Worm (Caenorhabditis elegans) whole organism, mixed stage, embryonic: ENCODE measurements around the gene vem-1.

Experiments
- M03D4.4 ChIP-seq: sonication (generic microtip); optimal IDR thresholded peaks from 2 replicates; lab custom pipeline; 2017; ENCODE audit warnings: mild to moderate bottlenecking, missing genetic modification characterization, missing compliant biosample characterization
- bed-3 ChIP-seq: fragments of 200-800 bp; sonication (Bioruptor generic); optimal IDR thresholded peaks from 3 replicates; lab custom pipeline; 2018; ENCODE audit warnings: mild to moderate bottlenecking, missing genetic modification characterization, moderate library complexity, missing compliant biosample characterization
- blmp-1 ChIP-seq: fragments of 150-350 bp; optimal IDR thresholded peaks from 2 replicates; lab custom pipeline; 2014; ENCODE audit warnings: missing biosample characterization, missing genetic modification characterization
- ceh-39 ChIP-seq: fragments of 150-350 bp; optimal IDR thresholded peaks from 2 replicates; lab custom pipeline; 2014; ENCODE audit warnings: missing biosample characterization, missing genetic modification characterization
- ceh-43 ChIP-seq: fragments of 200-800 bp; sonication (Bioruptor generic); optimal IDR thresholded peaks from 2 replicates; lab custom pipeline; 2018; ENCODE audit warnings: mild to moderate bottlenecking, missing genetic modification characterization, moderate library complexity, missing compliant biosample characterization
- ceh-83 ChIP-seq: fragments of 200-800 bp; sonication (Bioruptor generic); optimal IDR thresholded peaks from 2 replicates; lab custom pipeline; 2018; ENCODE audit warnings: mild to moderate bottlenecking, missing genetic modification characterization, missing compliant biosample characterization
- ces-1 ChIP-seq: fragments of 150-350 bp; optimal IDR thresholded peaks from 2 replicates; lab custom pipeline; 2014; ENCODE audit warnings: missing biosample characterization, missing genetic modification reagents, missing genetic modification characterization
- cnd-1 ChIP-seq: fragments of 200-800 bp; sonication (Bioruptor generic); optimal IDR thresholded peaks from 2 replicates; lab custom pipeline; 2018; ENCODE audit warnings: mild to moderate bottlenecking, missing genetic modification characterization, missing compliant biosample characterization
- drap-1 ChIP-seq: fragments of 200-800 bp; sonication (Bioruptor generic); optimal IDR thresholded peaks from 3 replicates; lab custom pipeline; 2018; ENCODE audit warnings: mild to moderate bottlenecking, missing genetic modification characterization, missing compliant biosample characterization
- elt-1 ChIP-seq: sonication (generic microtip); optimal IDR thresholded peaks from 2 replicates; lab custom pipeline; 2017; ENCODE audit warnings: missing genetic modification characterization, mild to moderate bottlenecking, missing compliant biosample characterization, antibody characterized with exemption, moderate library complexity, borderline replicate concordance; ENCODE audit not compliant: insufficient read depth
- elt-3 ChIP-seq: fragments of 150-350 bp; optimal IDR thresholded peaks from 2 replicates; lab custom pipeline; 2014; ENCODE audit warnings: missing biosample characterization, missing genetic modification characterization
- hlh-1 ChIP-seq: fragments of 150-350 bp; optimal IDR thresholded peaks from 2 replicates; lab custom pipeline; 2014; ENCODE audit warnings: missing biosample characterization, missing genetic modification reagents, missing genetic modification characterization
- lin-13 ChIP-seq: fragments of 150-350 bp; optimal IDR thresholded peaks from 2 replicates; lab custom pipeline; 2014; ENCODE audit warnings: missing biosample characterization, missing genetic modification characterization
- lsy-2 ChIP-seq: fragments of 150-350 bp; optimal IDR thresholded peaks from 2 replicates; lab custom pipeline; 2014; ENCODE audit warnings: missing biosample characterization, missing genetic modification characterization
- mab-5 ChIP-seq: fragments of 150-350 bp; optimal IDR thresholded peaks from 2 replicates; lab custom pipeline; 2014; ENCODE audit warnings: missing biosample characterization, missing genetic modification characterization
- mep-1 ChIP-seq: fragments of 150-350 bp; optimal IDR thresholded peaks from 2 replicates; lab custom pipeline; 2017; ENCODE audit warnings: missing biosample characterization, missing genetic modification reagents, missing genetic modification characterization, inconsistent platforms
- mls-2 ChIP-seq: sonication (generic microtip); optimal IDR thresholded peaks from 2 replicates; lab custom pipeline; 2016; ENCODE audit warnings: mild to moderate bottlenecking, missing genetic modification characterization, moderate library complexity, missing compliant biosample characterization
- nhr-12 ChIP-seq: fragments of 150-350 bp; optimal IDR thresholded peaks from 2 replicates; lab custom pipeline; 2014; ENCODE audit warnings: missing biosample characterization, missing genetic modification characterization
- nhr-2 ChIP-seq: fragments of 150-350 bp; optimal IDR thresholded peaks from 2 replicates; lab custom pipeline; 2014; ENCODE audit warnings: missing biosample characterization, missing genetic modification characterization
- nhr-28 ChIP-seq: fragments of 150-350 bp; optimal IDR thresholded peaks from 2 replicates; lab custom pipeline; 2014; ENCODE audit warnings: missing biosample characterization, missing genetic modification characterization
- nhr-76 ChIP-seq: sonication (generic microtip); optimal IDR thresholded peaks from 2 replicates; lab custom pipeline; 2017; ENCODE audit warnings: missing biosample characterization, missing genetic modification characterization
- pha-4 ChIP-seq: fragments of 150-350 bp; optimal IDR thresholded peaks from 2 replicates; lab custom pipeline; 2018; ENCODE audit warnings: missing biosample characterization, missing genetic modification reagents, missing genetic modification characterization
- sem-2 ChIP-seq: fragments of 200-800 bp; sonication (Bioruptor generic); optimal IDR thresholded peaks from 2 replicates; lab custom pipeline; 2018; ENCODE audit warnings: mild to moderate bottlenecking, missing genetic modification characterization, missing compliant biosample characterization
- snpc-4 ChIP-seq: fragments of 150-350 bp; optimal IDR thresholded peaks from 2 replicates; lab custom pipeline; 2014; ENCODE audit warnings: missing biosample characterization, missing genetic modification characterization
- unc-39 ChIP-seq: fragments of 150-350 bp; optimal IDR thresholded peaks from 2 replicates; lab custom pipeline; 2014; ENCODE audit warnings: missing biosample characterization, missing genetic modification characterization
- unc-62 ChIP-seq: fragments of 150-350 bp; optimal IDR thresholded peaks from 2 replicates; lab custom pipeline; 2014; ENCODE audit warnings: missing biosample characterization, missing genetic modification reagents, missing genetic modification characterization
- zip-8 ChIP-seq: fragments of 150-350 bp; optimal IDR thresholded peaks from 2 replicates; lab custom pipeline; 2014; ENCODE audit warnings: missing biosample characterization, missing genetic modification characterization
- ztf-11 ChIP-seq: fragments of 150-350 bp; optimal IDR thresholded peaks from 2 replicates; lab custom pipeline; 2014; ENCODE audit warnings: missing biosample characterization, missing genetic modification characterization

The vem-1 gene

ce11 chrX:8078899-8079298, 9.5 kb downstream of the vem-1 start:
- TF ChIP-seq nhr-12 (tag; lab: Kevin White, UChicago) (no peak), blmp-1 (tag; lab: Kevin White, UChicago) (no peak), M03D4.4 (tag; lab: Kevin White, UChicago) (no peak), ceh-39 (tag; lab: Kevin White, UChicago) (no peak), elt-3 (tag; lab: Kevin White, UChicago) (no peak), drap-1 (GFP tag; lab: Kevin White, UChicago) (no peak), mab-5 (tag; lab: Kevin White, UChicago) (no peak), ceh-83 (GFP tag; lab: Kevin White, UChicago) (no peak), snpc-4 (tag; lab: Kevin White, UChicago) (no peak)

DNA sequence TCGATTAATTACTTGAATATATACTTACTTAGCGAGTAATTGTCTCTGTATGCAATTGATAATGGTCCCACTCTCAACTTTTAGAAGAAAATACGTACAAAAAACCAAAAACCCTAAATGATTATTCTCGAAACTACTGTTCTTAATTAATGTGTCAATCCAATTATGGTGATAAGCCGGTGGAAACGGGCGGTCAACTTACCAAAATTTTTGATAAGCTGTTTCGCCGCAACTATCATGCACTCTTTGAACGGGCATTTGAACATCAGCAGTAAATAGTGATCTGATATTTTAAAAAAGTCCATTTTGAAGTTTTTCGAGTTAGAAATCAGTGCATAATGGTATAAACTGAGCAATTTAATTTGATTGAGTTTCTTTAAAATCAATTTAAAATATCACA, 10.0 kb downstream of the vem-1 start:
- TF ChIP-seq drap-1 (GFP tag; lab: Kevin White, UChicago) (no peak), pha-4 (tag; lab: Kevin White, UChicago) (no peak), blmp-1 (tag; lab: Kevin White, UChicago) (no peak), ces-1 (GFP tag; lab: Kevin White, UChicago) (no peak), unc-39 (tag; lab: Kevin White, UChicago) (no peak), hlh-1 (no peak), ceh-43 (GFP tag; lab: Kevin White, UChicago) (no peak), elt-1 (no peak), snpc-4 (tag; lab: Kevin White, UChicago) (no peak), ztf-11 (no peak)

DNA sequence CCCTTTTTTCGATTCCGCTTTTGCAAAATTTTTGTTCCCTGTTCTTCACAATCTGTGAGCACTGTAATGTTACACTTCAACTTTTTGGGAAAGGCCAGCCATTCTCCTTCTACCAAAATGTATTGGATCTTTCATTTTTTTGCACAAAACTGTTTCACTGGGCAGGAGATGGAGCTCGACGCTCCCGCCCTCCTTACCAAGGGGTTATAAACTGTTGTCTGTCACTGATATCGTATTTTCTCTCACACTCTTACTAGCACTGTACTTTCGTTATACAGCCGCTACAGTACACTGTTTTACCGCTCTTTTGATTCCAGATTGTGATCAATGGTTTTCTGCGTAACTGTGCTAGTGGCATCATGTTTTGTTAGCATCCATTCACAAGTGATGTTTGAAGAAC, 10.6 kb downstream of the vem-1 start, which contains the start of gene C46F2.1:
Gene C46F2.1, plus strand, starts transcription at position 301 of the 400 bp plus-strand sequence.
- TF ChIP-seq lin-13 (tag; lab: Kevin White, UChicago) (no peak), ceh-83 (GFP tag; lab: Kevin White, UChicago) (no peak), ces-1 (GFP tag; lab: Kevin White, UChicago) (no peak), nhr-76 (no peak), zip-8 (tag; lab: Kevin White, UChicago) (no peak), unc-62 (GFP tag; lab: Kevin White, UChicago) (no peak)

- TF ChIP-seq ceh-43 (GFP tag; lab: Kevin White, UChicago) (no peak), sem-2 (GFP tag; lab: Kevin White, UChicago) (no peak), lsy-2 (tag; lab: Kevin White, UChicago) (no peak), nhr-12 (tag; lab: Kevin White, UChicago) (no peak), elt-3 (tag; lab: Kevin White, UChicago) (no peak), blmp-1 (tag; lab: Kevin White, UChicago) (no peak)
Measured at ce11 chrX:8074527-8074926, 13.8 kb downstream of the vem-1 start.

ce11 chrX:8069293-8069692, 19.1 kb downstream of the vem-1 start, which contains the start of gene C18A11.1:
Gene C18A11.1 (plus strand): TSS chrX:8069328.
- no peak for TF ChIP-seq unc-39 (tag; lab: Kevin White, UChicago)
- TF ChIP-seq ces-1 (GFP tag; lab: Kevin White, UChicago) = no peak
- no peak for TF ChIP-seq nhr-12 (tag; lab: Kevin White, UChicago)
- TF ChIP-seq mls-2 (tag; lab: Kevin White, UChicago) = no peak
- no peak for TF ChIP-seq elt-3 (tag; lab: Kevin White, UChicago)
- TF ChIP-seq cnd-1 (tag; lab: Kevin White, UChicago) = no peak
- no peak for TF ChIP-seq zip-8 (tag; lab: Kevin White, UChicago)
- TF ChIP-seq lsy-2 (tag; lab: Kevin White, UChicago) = no peak
- no peak for TF ChIP-seq nhr-76
- TF ChIP-seq ceh-43 (GFP tag; lab: Kevin White, UChicago) = no peak
- TF ChIP-seq mab-5 (tag; lab: Kevin White, UChicago) = no peak
- TF ChIP-seq nhr-2 (tag; lab: Kevin White, UChicago) = no peak
- TF ChIP-seq snpc-4 (tag; lab: Kevin White, UChicago) = no peak
- no peak for TF ChIP-seq blmp-1 (tag; lab: Kevin White, UChicago)
- no peak for TF ChIP-seq hlh-1
- no peak for TF ChIP-seq bed-3 (GFP tag; lab: Kevin White, UChicago)

DNA sequence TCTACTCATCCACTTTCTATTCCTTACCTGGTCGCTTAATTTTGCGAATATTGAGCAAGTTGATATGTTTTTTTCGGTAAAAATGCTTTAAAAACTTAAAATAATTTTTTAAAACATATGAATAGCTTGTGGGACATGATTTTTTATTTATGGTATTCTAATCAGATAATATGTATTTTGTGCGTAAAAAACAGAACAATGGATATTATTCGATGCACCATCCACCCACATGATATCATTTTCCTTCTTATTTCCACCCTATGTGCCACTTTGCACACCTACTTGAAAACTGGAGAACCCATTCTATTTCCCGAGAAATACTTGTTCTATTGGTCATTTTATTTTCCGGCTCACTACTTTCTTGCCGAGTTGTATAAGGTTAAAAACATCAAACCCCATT, 21.1 kb downstream of the vem-1 start, which contains the start of gene C18A11.2:
Gene C18A11.2, plus strand, starts transcription at position 301 of the 400 bp plus-strand sequence.
- TF ChIP-seq elt-3 (tag; lab: Kevin White, UChicago) = no peak
- no peak for TF ChIP-seq M03D4.4 (tag; lab: Kevin White, UChicago)
- no peak for TF ChIP-seq mep-1 (tag; lab: Kevin White, UChicago)
- no peak for TF ChIP-seq lsy-2 (tag; lab: Kevin White, UChicago)
- TF ChIP-seq nhr-28 (tag; lab: Kevin White, UChicago) = no peak
- TF ChIP-seq mab-5 (tag; lab: Kevin White, UChicago) = no peak
